Worm (Caenorhabditis elegans) whole organism, L4/young adult: ENCODE results near the gene F22F7.3.
"Not testable (repeated sequence)": the region's sequence is repeated elsewhere in the genome, so short reads cannot be mapped to it uniquely, and the experiment has no call there.

Source experiments
- W03F9.2 ChIP-seq: fragments of 150-350 bp; optimal IDR thresholded peaks from 2 replicates; lab custom pipeline; 2014; ENCODE audit warnings: missing biosample characterization, missing genetic modification characterization
- dao-5 ChIP-seq: sonication (generic microtip); optimal IDR thresholded peaks from 2 replicates; lab custom pipeline; 2016; ENCODE audit warnings: missing genotype, missing genetic modification characterization, moderate library complexity, missing compliant biosample characterization
- him-1 ChIP-seq: sonication (generic microtip); optimal IDR thresholded peaks from 2 replicates; lab custom pipeline; 2016; ENCODE audit warnings: missing genotype, missing genetic modification reagents, missing genetic modification characterization, missing compliant biosample characterization

The F22F7.3 gene

DNA sequence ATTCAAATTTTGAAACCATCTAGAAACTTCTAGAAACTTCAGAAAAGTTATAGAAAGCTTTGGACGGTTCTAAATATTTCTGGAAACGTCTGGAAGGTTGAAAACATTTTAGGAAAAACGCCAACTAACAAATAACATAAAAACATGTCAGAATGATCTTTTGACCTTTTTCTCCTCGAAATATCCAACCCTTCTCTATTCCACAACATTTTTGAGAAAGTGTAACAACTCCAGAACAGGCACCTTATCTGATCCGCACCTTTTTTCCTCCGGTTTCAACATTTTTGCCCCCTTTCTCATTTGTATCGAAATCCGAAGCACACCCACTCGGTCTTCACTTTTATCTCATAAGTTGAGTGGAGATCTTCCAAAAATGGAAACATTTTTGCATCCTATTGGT lies at the start of gene F22F7.3:
TSS of gene F22F7.3 (plus strand) at position 301 of the 400 bp plus-strand sequence.
- TF ChIP-seq W03F9.2 (tag; lab: Kevin White, UChicago) (no peak), dao-5 (tag; lab: Kevin White, UChicago) (no peak), him-1 (tag; lab: Kevin White, UChicago) (no peak)

DNA sequence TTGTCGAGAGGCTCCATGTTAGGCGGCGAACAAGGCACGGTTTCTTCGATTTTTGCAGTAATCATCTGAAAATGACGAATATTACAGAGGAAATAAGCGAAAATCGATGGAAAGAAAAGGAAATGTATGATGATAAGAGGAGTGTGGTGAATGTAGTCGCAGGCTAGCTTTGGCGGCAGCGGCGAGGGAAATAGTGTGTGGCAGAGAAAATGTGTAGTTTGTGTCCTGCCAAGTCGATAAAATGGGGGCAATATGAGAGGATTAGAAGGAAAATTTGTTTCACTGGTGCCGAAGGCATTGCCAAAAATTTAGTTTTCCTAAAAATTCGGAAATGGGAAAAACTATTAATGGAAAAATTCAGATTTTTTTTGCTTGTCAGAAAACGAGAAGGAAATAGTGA lies 43.7 kb upstream of the F22F7.3 start, which contains the start of gene nhr-86:
TSS of gene nhr-86 (minus strand) at position 71 of the 400 bp plus-strand sequence.
- TF ChIP-seq dao-5 (tag; lab: Kevin White, UChicago) (no peak), W03F9.2 (tag; lab: Kevin White, UChicago) (no peak), him-1 (tag; lab: Kevin White, UChicago) (no peak)

DNA sequence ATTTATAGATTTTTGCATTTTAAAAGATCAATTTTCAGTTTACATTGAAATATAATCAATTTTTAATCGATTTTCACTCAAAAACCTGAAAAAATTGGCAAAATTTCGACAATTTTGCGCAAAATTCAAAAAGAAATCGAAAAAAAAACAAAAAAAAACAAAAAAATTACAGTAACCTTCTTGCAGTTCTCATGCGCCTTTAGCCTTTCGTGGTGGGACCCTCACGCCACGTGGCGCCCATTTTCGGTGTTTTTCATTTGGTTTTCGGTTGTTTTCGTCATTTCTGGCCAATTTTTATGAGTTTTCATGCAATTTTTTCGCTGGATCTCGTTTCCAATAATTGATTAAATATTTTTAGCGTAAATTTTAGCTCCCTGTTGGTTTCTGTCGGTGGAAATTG lies 43.0 kb upstream of the F22F7.3 start:
- TF ChIP-seq W03F9.2 (tag; lab: Kevin White, UChicago), result peak; percentile 44
- TF ChIP-seq him-1 (tag; lab: Kevin White, UChicago), result no peak
- no peak for TF ChIP-seq dao-5 (tag; lab: Kevin White, UChicago)

DNA sequence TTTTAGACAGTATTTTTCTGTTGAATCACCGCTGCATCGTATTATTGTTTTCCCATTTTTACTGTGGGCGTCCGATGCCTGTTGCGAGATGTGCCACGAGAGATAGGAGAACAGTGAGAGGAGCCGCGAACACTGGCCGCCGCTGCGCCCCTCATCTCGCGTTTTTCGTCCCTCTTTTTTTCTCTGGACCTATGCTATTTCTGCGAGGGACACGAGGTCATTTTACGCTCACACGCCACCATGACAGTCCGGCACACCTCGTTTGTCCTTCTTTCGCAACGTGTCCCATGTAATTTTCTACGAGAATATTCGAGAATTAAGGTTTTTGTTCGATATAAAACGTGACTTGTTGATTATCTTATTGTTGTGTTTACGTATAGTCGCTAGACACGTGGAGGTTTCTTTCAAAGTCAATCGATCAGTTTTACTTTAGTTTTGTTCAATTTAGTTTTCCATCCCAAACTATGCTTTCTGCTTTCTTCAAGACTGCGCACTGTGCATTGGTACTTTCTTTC lies 42.4 kb upstream of the F22F7.3 start, which contains the start of gene lbp-9:
TSS of gene lbp-9 (plus strand) at position 465 of the 515 bp plus-strand sequence.
- TF ChIP-seq W03F9.2 (tag; lab: Kevin White, UChicago), result no peak

DNA sequence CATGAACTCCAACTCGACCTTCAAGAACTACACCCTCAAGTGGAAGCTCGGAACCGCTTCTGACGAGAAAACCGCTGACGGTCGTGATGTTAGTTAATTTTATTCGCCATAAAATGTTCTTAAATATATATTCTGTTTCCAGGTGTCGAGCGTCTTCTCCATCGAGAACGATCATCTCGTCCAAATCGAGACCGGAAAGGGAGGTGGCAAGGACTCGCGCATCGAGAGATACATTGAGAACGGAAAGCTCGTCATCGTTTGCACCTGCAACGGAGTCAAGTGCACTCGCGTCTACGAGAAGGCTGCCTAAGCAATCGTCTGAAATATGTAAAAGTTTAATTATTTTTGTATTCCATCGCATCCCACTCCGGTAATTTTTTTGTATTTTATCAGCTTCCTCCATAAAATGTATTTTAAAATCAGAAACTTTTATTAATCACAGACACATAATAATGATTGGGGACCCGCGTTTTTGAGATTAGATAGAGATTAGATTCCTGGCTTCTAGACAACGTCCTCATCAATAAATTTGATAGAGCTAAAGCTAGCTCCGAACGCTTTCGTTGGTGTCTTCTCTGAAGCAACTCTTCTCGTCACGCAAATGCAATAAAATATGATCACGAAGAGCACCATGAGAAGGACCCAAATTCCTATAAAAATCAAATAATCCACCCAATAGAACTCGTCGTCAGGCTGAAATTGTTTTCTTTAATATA lies 41.6 kb upstream of the F22F7.3 start:
- no peak for TF ChIP-seq W03F9.2 (tag; lab: Kevin White, UChicago)
- TF ChIP-seq dao-5 (tag; lab: Kevin White, UChicago), result no peak
- no peak for TF ChIP-seq him-1 (tag; lab: Kevin White, UChicago)

DNA sequence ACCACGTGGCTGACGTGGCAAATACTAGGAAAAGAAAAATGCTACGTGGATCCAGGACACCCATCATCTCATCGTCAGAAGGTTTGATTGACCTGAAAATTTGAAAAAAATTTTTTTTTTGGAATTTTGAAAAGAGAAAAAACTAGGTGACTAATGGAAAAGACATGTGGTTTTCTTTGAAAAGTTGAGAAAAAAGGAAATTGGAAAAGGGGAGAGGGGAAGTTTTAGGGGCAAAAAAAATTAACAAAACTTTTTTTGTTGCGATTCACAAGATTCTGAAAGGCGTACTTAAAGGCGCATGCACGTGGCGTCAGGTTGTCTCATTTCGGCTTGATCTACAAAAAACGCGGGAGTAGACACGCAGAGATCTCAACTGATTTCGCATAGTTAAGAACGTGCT lies 37.7 kb upstream of the F22F7.3 start, which contains the start of gene Y40B10A.9:
TSS of gene Y40B10A.9 (minus strand) at position 101 of the 400 bp plus-strand sequence.
- TF ChIP-seq W03F9.2 (tag; lab: Kevin White, UChicago) (no peak), dao-5 (tag; lab: Kevin White, UChicago) (no peak), him-1 (tag; lab: Kevin White, UChicago) (no peak)

DNA sequence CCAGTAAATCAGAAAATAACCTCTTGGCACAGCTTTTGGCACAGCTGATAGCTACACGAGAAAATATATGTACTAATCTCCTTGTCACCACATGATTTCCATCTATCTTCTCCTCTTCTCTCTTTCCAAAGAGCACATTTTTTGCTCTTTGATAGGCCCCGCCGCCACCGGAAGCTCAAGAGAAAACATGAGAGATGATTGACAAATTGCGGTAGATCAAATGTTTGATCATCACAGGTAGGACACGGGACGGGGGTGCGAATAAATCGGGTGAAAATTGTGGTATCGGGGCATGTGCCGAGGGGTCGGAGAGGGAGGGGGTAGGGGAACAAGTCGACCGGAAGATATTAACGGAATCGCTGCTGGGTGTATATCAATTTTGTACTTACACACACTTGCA lies 34.4 kb upstream of the F22F7.3 start:
- TF ChIP-seq dao-5 (tag; lab: Kevin White, UChicago) (no peak), W03F9.2 (tag; lab: Kevin White, UChicago) (no peak), him-1 (tag; lab: Kevin White, UChicago) (no peak)

DNA sequence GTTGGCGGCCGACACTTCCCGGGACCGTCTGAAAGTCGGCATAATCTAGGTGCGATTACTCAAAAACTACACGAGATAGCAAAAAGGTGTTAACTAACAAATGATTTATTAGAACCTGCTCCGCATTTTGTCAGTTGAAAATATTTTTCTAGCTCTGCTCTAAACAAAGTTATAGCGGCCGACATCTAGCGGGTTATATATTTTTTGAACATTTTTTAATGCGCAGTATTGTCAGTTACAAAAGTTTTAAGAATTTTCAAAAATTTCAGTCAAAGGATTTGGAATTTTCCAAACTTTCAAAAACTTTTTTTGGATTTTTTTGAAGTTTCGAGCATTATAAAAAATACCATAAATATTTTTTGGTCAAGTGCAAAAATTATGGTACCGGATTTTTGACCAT lies 29.2 kb upstream of the F22F7.3 start:
- TF ChIP-seq W03F9.2 (tag; lab: Kevin White, UChicago), result no peak

DNA sequence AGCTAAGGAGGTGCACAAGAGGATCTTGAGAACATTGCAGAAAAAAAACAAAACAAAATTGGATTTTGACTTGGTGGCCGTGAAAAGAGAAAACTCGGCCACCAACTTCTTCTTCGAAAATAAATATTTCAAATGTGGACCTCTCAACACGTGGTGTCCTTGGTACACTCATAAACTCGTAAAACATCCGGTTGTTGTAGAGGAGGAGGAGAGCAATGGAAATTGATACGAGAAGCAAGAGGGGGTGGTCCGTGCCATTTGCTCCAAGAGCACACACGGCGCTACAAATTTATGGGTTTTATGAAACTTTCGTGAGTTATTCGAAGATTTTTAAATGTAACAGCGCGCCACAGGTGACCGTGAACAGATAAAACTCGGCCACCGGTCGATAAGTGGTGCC lies 28.6 kb upstream of the F22F7.3 start:
- no peak for TF ChIP-seq dao-5 (tag; lab: Kevin White, UChicago)
- TF ChIP-seq W03F9.2 (tag; lab: Kevin White, UChicago), result no peak
- TF ChIP-seq him-1 (tag; lab: Kevin White, UChicago), result no peak

DNA sequence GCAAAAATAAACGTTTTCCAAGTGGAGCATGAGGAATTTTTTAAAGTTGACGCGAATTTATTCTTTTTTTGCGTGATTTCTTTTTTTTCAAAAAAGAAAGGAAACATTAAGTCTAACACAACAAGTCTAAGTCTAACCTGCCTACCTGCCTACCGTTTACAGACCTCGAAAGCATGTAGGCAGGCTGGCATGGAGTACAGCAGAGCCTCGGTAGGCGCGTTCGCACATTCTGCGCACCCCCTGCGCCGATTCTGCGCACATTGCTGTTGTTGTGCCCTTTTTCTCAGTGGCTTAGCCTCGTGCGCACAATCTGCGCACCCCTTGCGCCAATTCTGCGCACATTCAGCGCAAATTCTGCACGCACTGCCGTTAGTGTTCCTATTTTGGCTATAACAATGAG lies 26.6 kb upstream of the F22F7.3 start:
- TF ChIP-seq dao-5 (tag; lab: Kevin White, UChicago) (no peak), him-1 (tag; lab: Kevin White, UChicago) (no peak), W03F9.2 (tag; lab: Kevin White, UChicago) (no peak)

DNA sequence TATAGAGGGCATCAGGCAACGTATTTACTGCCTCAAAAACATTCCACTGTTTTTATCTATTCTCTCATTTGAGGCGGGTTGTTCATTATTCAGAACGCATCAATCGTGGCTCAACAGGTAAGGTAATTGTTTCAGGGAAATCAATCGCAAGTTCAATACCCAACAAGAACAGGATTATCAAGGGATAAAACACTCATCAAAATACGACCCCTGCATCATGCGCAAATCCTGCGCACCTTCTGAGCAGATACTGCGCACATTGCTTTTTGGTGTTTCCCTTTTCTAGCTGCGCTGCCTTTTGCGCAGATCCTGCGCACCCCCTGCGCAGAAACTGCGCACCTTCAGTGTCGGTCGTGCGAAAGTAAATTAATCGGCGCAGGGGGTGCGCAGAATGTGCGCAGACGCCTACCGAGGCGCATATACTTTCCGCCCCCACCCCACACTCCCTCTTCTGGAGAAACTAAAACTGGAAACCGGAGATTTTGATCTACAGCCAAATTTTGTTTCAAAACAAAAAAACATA lies 24.7 kb upstream of the F22F7.3 start, which contains the start of gene F36F12.3:
TSS of gene F36F12.3 (plus strand) at position 51 of the 523 bp plus-strand sequence.
- not testable (repeated sequence) for TF ChIP-seq him-1, dao-5, W03F9.2 (tag; lab: Kevin White, UChicago)

DNA sequence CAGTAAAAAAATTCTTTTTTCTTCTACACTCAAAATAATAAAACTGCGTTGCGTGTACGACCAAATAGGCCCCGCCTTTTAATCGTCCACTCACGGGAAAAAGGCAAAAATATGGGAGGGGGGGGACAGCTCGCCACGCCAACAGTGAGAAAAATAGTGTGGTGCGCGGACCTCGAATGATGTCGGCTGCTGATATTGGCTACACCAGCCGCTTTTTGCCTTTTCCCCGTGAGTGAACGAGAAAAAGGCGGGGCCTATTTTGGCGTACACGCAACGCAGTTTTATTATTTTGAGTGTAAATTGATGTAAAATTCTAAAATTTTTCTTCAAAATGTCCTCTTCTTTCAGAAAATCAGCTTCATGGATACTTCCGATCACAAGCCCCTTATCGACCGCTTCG lies 20.1 kb upstream of the F22F7.3 start, which contains the start of gene ztf-28:
TSS of gene ztf-28 (plus strand) at position 349 of the 400 bp plus-strand sequence.
- TF ChIP-seq W03F9.2, him-1, dao-5 (tag; lab: Kevin White, UChicago): not testable (repeated sequence)

DNA sequence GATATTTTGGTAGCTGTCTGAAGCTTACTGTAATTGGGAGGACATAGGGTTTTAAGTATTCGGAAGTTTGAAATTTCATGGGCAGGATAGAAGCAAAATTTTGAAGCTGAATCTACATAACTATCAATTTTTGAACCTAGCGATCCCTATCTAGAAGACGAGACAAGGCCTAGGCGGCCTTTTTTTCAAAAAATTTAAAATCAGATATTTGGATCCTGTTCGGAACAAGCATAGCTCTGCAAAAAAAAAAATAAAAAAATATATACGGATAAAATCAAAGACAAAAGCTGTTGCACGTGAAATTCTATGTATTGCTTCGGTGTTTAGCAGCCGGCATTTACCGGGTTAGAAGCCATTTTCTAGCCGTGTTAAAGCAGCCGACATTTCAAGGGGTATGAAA lies 15.3 kb upstream of the F22F7.3 start, which contains the start of gene F36F12.2:
TSS of gene F36F12.2 (minus strand) at position 101 of the 400 bp plus-strand sequence.
- TF ChIP-seq him-1 (tag; lab: Kevin White, UChicago), result no peak
- TF ChIP-seq W03F9.2 (tag; lab: Kevin White, UChicago), result no peak
- TF ChIP-seq dao-5 (tag; lab: Kevin White, UChicago), result no peak
